Fruit fly (Drosophila melanogaster) whole organism, embryonic: Measurements from ENCODE around the gene obst-F.

ENCODE experiments used
- CG15011 ChIP-seq: fragments of 200-800 bp; sonication (Bioruptor generic); optimal IDR thresholded peaks from 3 replicates; lab custom pipeline; 2018; ENCODE audit warnings: missing biosample characterization, mild to moderate bottlenecking, missing genetic modification characterization
- CG18619 ChIP-seq: fragments of 200-800 bp; sonication (Bioruptor generic); optimal IDR thresholded peaks from 3 replicates; lab custom pipeline; 2017; ENCODE audit warnings: missing biosample characterization, mild to moderate bottlenecking, missing genetic modification characterization
- Elba2 ChIP-seq: fragments of 200-800 bp; sonication (Bioruptor generic); optimal IDR thresholded peaks from 3 replicates; lab custom pipeline; 2016; ENCODE audit warnings: missing biosample characterization, missing genetic modification characterization
- al ChIP-seq: fragments of 200-800 bp; sonication (Bioruptor generic); IDR thresholded peaks from 2 replicates; pipeline ENCODE4 v1.3.6; 2022; ENCODE audit warnings: missing biosample characterization, missing genetic modification characterization

- TF ChIP-seq Elba2 (GFP tag; lab: Kevin White, UChicago) (no peak), CG18619 (GFP tag; lab: Kevin White, UChicago) (no peak), al (GFP tag; lab: Robert Waterston, UW) (no peak), CG15011 (GFP tag; lab: Kevin White, UChicago) (no peak)
These were observed at the start of gene obst-F for dm6 chr3L:20201538-20201937.
